Fruit fly (Drosophila melanogaster) whole organism, embryonic: ENCODE data around the gene vkg.

ENCODE experiments used
- ATbp ChIP-seq: fragments of 200-800 bp; sonication (Bioruptor generic); optimal IDR thresholded peaks from 2 replicates; lab custom pipeline; 2017; ENCODE audit warnings: missing biosample characterization, mild to moderate bottlenecking, missing genetic modification characterization, missing genetic modification reagents
- B-H2 ChIP-seq: fragments of 200-800 bp; sonication (Bioruptor generic); optimal IDR thresholded peaks from 2 replicates; lab custom pipeline; 2018; ENCODE audit warnings: missing biosample characterization, mild to moderate bottlenecking, missing genetic modification characterization
- CG10565 ChIP-seq: fragments of 200-800 bp; sonication (Bioruptor generic); optimal IDR thresholded peaks from 3 replicates; lab custom pipeline; 2016; ENCODE audit warnings: missing biosample characterization, mild to moderate bottlenecking, missing genetic modification characterization
- CG11456 ChIP-seq: fragments of 200-800 bp; sonication (Bioruptor generic); IDR thresholded peaks from 3 replicates; pipeline ENCODE4 v1.3.6; 2022; ENCODE audit warnings: missing biosample characterization, missing genetic modification characterization
- CG11696 ChIP-seq: fragments of 200-800 bp; sonication (Bioruptor generic); IDR thresholded peaks from 2 replicates; pipeline ENCODE4 v1.3.6; 2022; ENCODE audit warnings: missing biosample characterization, missing genetic modification characterization
- CG12659 ChIP-seq: fragments of 200-800 bp; sonication (Bioruptor generic); optimal IDR thresholded peaks from 3 replicates; lab custom pipeline; 2017; ENCODE audit warnings: mild to moderate bottlenecking, missing biosample characterization, missing genetic modification reagents, missing genetic modification characterization
- CG15073 ChIP-seq: fragments of 200-800 bp; sonication (Bioruptor generic); optimal IDR thresholded peaks from 2 replicates; lab custom pipeline; 2016; ENCODE audit warnings: missing biosample characterization, missing genetic modification characterization
- CG15514 ChIP-seq: fragments of 200-800 bp; sonication (Bioruptor generic); optimal IDR thresholded peaks from 3 replicates; lab custom pipeline; 2017; ENCODE audit warnings: missing biosample characterization, missing genetic modification characterization, mild to moderate bottlenecking, moderate library complexity, missing genetic modification reagents
- CG17802 ChIP-seq: fragments of 200-800 bp; sonication (Bioruptor generic); optimal IDR thresholded peaks from 2 replicates; lab custom pipeline; 2018; ENCODE audit warnings: missing biosample characterization, mild to moderate bottlenecking, missing genetic modification characterization, moderate library complexity
- CG30020 ChIP-seq: fragments of 200-800 bp; optimal IDR thresholded peaks from 2 replicates; lab custom pipeline; 2019; ENCODE audit warnings: missing biosample characterization, mild to moderate bottlenecking, missing genetic modification characterization, moderate library complexity
- CG31224 ChIP-seq: fragments of 200-800 bp; sonication (Bioruptor generic); IDR thresholded peaks from 2 replicates; pipeline ENCODE4 v1.3.6; 2022; ENCODE audit warnings: missing biosample characterization, missing genetic modification characterization
- CG4404 ChIP-seq: fragments of 200-800 bp; sonication (Bioruptor generic); IDR thresholded peaks from 2 replicates; pipeline ENCODE4 v1.3.6; 2022; ENCODE audit warnings: missing biosample characterization, missing genetic modification characterization
- CG4730 ChIP-seq: fragments of 200-800 bp; sonication (Bioruptor generic); IDR thresholded peaks from 2 replicates; pipeline ENCODE4 v1.3.6; 2022; ENCODE audit warnings: missing biosample characterization, missing genetic modification characterization
- CG7556 ChIP-seq: fragments of 200-800 bp; sonication (Bioruptor generic); optimal IDR thresholded peaks from 2 replicates; lab custom pipeline; 2017; ENCODE audit warnings: missing biosample characterization, mild to moderate bottlenecking, missing genetic modification characterization
- CG8089 ChIP-seq: fragments of 200-800 bp; sonication (Bioruptor generic); optimal IDR thresholded peaks from 3 replicates; lab custom pipeline; 2016; ENCODE audit warnings: missing biosample characterization, missing genetic modification characterization
- CG8388 ChIP-seq: fragments of 200-800 bp; sonication (Bioruptor generic); optimal IDR thresholded peaks from 2 replicates; lab custom pipeline; 2019; ENCODE audit warnings: missing biosample characterization, mild to moderate bottlenecking, missing genetic modification characterization, moderate library complexity
- CG8924 ChIP-seq: fragments of 200-800 bp; optimal IDR thresholded peaks from 3 replicates; lab custom pipeline; 2019; ENCODE audit warnings: missing biosample characterization, mild to moderate bottlenecking, missing genetic modification characterization, moderate library complexity
- CG9215 ChIP-seq: fragments of 200-800 bp; sonication (Bioruptor generic); IDR thresholded peaks from 2 replicates; pipeline ENCODE4 v1.3.6; 2022; ENCODE audit warnings: missing biosample characterization, missing genetic modification characterization
- CG9797 ChIP-seq: fragments of 200-800 bp; sonication (Bioruptor generic); optimal IDR thresholded peaks from 3 replicates; lab custom pipeline; 2018; ENCODE audit warnings: missing biosample characterization, mild to moderate bottlenecking, missing genetic modification characterization
- D ChIP-seq, 2 experiments: fragments of 200-800 bp in 1 of 2; fragments of >200 bp in 1 of 2; sonication (Bioruptor generic) in 1 of 2; optimal IDR thresholded peaks; 2 replicates in 1 of 2; 3 replicates in 1 of 2; lab custom pipeline; 2017; ENCODE audit warnings: mild to moderate bottlenecking in 1 of 2, missing biosample characterization in 1 of 2, missing genetic modification characterization in 1 of 2, missing genetic modification reagents in 1 of 2
- Gug ChIP-seq: fragments of 200-800 bp; sonication (Bioruptor generic); IDR thresholded peaks from 4 replicates; pipeline ENCODE4 v1.3.6; 2022; ENCODE audit warnings: missing biosample characterization, missing genetic modification characterization
- H2.0 ChIP-seq: fragments of 200-800 bp; sonication (Bioruptor generic); IDR thresholded peaks from 2 replicates; pipeline ENCODE4 v1.3.6; 2022; ENCODE audit warnings: missing biosample characterization, missing genetic modification characterization
- Hand ChIP-seq: fragments of 200-800 bp; sonication (Bioruptor generic); optimal IDR thresholded peaks from 2 replicates; lab custom pipeline; 2017; ENCODE audit warnings: mild to moderate bottlenecking, missing biosample characterization, missing genetic modification reagents, missing genetic modification characterization
- HmgZ ChIP-seq: fragments of 200-800 bp; sonication (Bioruptor generic); optimal IDR thresholded peaks from 2 replicates; lab custom pipeline; 2018; ENCODE audit warnings: missing biosample characterization, mild to moderate bottlenecking, missing genetic modification characterization
- Hmr ChIP-seq: fragments of 200-800 bp; sonication (Bioruptor generic); optimal IDR thresholded peaks from 3 replicates; lab custom pipeline; 2017; ENCODE audit warnings: mild to moderate bottlenecking, missing biosample characterization, missing genetic modification reagents, missing genetic modification characterization
- Hr3 ChIP-seq: fragments of 200-800 bp; sonication (Bioruptor generic); optimal IDR thresholded peaks from 3 replicates; lab custom pipeline; 2016; ENCODE audit warnings: missing biosample characterization, missing genetic modification characterization
- Hr78 ChIP-seq, 2 experiments: fragments of 200-800 bp in 1 of 2; fragments of >200 bp in 1 of 2; sonication (Bioruptor generic) in 1 of 2; optimal IDR thresholded peaks; 2 replicates each; lab custom pipeline; 2017 to 2019; ENCODE audit warnings: missing biosample characterization in 2 of 2, missing genetic modification characterization in 2 of 2, mild to moderate bottlenecking in 1 of 2, moderate library complexity in 1 of 2
- Lhr ChIP-seq: fragments of 200-800 bp; sonication (Bioruptor generic); optimal IDR thresholded peaks from 3 replicates; lab custom pipeline; 2017; ENCODE audit warnings: mild to moderate bottlenecking, missing biosample characterization, missing genetic modification reagents, missing genetic modification characterization
- Med ChIP-seq: fragments of 200-800 bp; sonication (Bioruptor generic); peaks from one replicate; lab custom pipeline; 2016; ENCODE audit warnings: missing biosample characterization, missing genetic modification characterization, mild to moderate bottlenecking, inconsistent platforms, moderate library complexity
- Nf-YB ChIP-seq: fragments of 200-800 bp; sonication (Bioruptor generic); optimal IDR thresholded peaks from 3 replicates; lab custom pipeline; 2019; ENCODE audit warnings: missing biosample characterization, mild to moderate bottlenecking, missing genetic modification characterization, moderate library complexity
- NfI ChIP-seq: fragments of 200-800 bp; sonication (Bioruptor generic); optimal IDR thresholded peaks from 3 replicates; lab custom pipeline; 2018; ENCODE audit warnings: missing biosample characterization, mild to moderate bottlenecking, missing genetic modification characterization, moderate library complexity
- Oaz ChIP-seq: fragments of 200-800 bp; sonication (Bioruptor generic); IDR thresholded peaks from 2 replicates; pipeline ENCODE4 v1.3.6; 2022; ENCODE audit warnings: missing biosample characterization, missing genetic modification characterization
- Ravus ChIP-seq: fragments of 200-800 bp; sonication (Bioruptor generic); IDR thresholded peaks from 2 replicates; pipeline ENCODE4 v1.3.6; 2022; ENCODE audit warnings: missing biosample characterization, missing genetic modification characterization
- Side ChIP-seq: fragments of 200-800 bp; sonication (Bioruptor generic); optimal IDR thresholded peaks from 2 replicates; lab custom pipeline; 2016; ENCODE audit warnings: missing biosample characterization, missing genetic modification characterization
- cato ChIP-seq: fragments of 200-800 bp; sonication (Bioruptor generic); optimal IDR thresholded peaks from 2 replicates; lab custom pipeline; 2016; ENCODE audit warnings: missing biosample characterization, missing genetic modification characterization, borderline replicate concordance
- caup ChIP-seq: fragments of 200-800 bp; sonication (Bioruptor generic); optimal IDR thresholded peaks from 3 replicates; lab custom pipeline; 2017; ENCODE audit warnings: missing biosample characterization, mild to moderate bottlenecking, missing genetic modification characterization, moderate library complexity; ENCODE audit not compliant: severe bottlenecking
- corto ChIP-seq: fragments of 200-800 bp; sonication (Bioruptor generic); optimal IDR thresholded peaks from 2 replicates; lab custom pipeline; 2016; ENCODE audit warnings: missing biosample characterization, mild to moderate bottlenecking, missing genetic modification characterization, moderate library complexity
- dm ChIP-seq: fragments of 200-800 bp; sonication (Bioruptor generic); optimal IDR thresholded peaks from 3 replicates; lab custom pipeline; 2016; ENCODE audit warnings: missing biosample characterization, missing genetic modification characterization
- esg ChIP-seq: fragments of 200-800 bp; sonication (Bioruptor generic); conservative IDR thresholded peaks from 2 replicates; pipeline ENCODE4 v1.3.6; 2022; ENCODE audit warnings: missing biosample characterization, missing genetic modification characterization
- ftz-f1 ChIP-seq: fragments of 200-800 bp; sonication (Bioruptor generic); optimal IDR thresholded peaks from 2 replicates; lab custom pipeline; 2016; ENCODE audit warnings: missing biosample characterization, missing genetic modification characterization
- gsb ChIP-seq: fragments of 200-800 bp; sonication (Bioruptor generic); IDR thresholded peaks from 2 replicates; pipeline ENCODE4 v1.3.6; 2022; ENCODE audit warnings: missing biosample characterization, missing genetic modification characterization
- hbn ChIP-seq: fragments of 200-800 bp; sonication (Bioruptor generic); IDR thresholded peaks from 2 replicates; pipeline ENCODE4 v1.3.6; 2022; ENCODE audit warnings: missing biosample characterization, missing genetic modification characterization; ENCODE audit not compliant: partially characterized antibody
- org-1 ChIP-seq: fragments of 200-800 bp; sonication (Bioruptor generic); optimal IDR thresholded peaks from 2 replicates; lab custom pipeline; 2017; ENCODE audit warnings: missing biosample characterization, missing genetic modification characterization
- pfk ChIP-seq: fragments of 200-800 bp; sonication (Bioruptor generic); optimal IDR thresholded peaks from 2 replicates; lab custom pipeline; 2018; ENCODE audit warnings: missing biosample characterization, mild to moderate bottlenecking, missing genetic modification characterization, moderate library complexity
- ro ChIP-seq: fragments of 200-800 bp; sonication (Bioruptor generic); IDR thresholded peaks from 2 replicates; pipeline ENCODE4 v1.3.6; 2022; ENCODE audit warnings: missing biosample characterization, missing genetic modification characterization
- sens-2 ChIP-seq: fragments of 200-800 bp; sonication (Bioruptor generic); IDR thresholded peaks from 2 replicates; pipeline ENCODE4 v1.3.6; 2022; ENCODE audit warnings: missing biosample characterization, missing genetic modification characterization
- trem ChIP-seq: fragments of 200-800 bp; optimal IDR thresholded peaks from 3 replicates; lab custom pipeline; 2019; ENCODE audit warnings: missing biosample characterization, mild to moderate bottlenecking, missing genetic modification characterization, moderate library complexity
- wor ChIP-seq: fragments of 200-800 bp; sonication (Bioruptor generic); IDR thresholded peaks from 2 replicates; pipeline ENCODE4 v1.3.6; 2022; ENCODE audit warnings: missing biosample characterization, missing genetic modification characterization
- zen ChIP-seq: fragments of 200-800 bp; sonication (Bioruptor generic); optimal IDR thresholded peaks from 3 replicates; lab custom pipeline; 2018; ENCODE audit warnings: missing biosample characterization, mild to moderate bottlenecking, missing genetic modification characterization, moderate library complexity

The vkg gene

DNA sequence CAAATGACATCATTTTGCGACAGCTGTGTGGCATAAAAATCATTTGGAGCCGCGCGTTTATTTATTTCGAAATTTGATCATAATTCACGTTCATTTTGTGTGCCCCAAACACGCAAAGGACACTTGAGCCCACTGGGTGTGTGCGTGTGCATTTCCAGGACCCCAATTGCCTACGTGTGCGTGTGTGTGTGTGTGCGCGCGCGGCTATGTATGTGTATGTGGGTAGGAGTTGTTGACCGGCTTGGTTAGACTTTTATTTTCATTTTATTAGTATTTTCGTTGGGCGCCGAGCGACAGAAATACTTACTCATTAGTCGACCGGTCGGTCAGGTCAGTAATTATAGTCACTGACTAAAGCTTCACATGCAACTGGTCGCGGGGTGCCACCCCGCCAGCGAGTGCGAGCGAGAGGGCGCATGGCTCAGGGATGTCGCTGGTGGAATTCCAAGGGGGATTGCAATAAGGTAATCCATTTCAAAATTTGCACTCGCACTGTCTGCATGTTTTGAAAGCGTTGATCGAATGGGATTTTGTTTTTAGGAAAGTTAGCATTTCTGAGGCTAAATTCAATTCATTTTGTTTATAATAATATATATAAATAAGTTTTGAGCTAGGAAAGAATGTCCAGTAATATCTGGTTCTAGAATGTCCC lies 15.6 kb upstream of the vkg start (continued):
- TF ChIP-seq hbn (GFP tag; lab: Robert Waterston, UW), result no peak
- TF ChIP-seq Ravus (GFP tag; lab: Robert Waterston, UW), result no peak
- no peak for TF ChIP-seq zen (tag; lab: Kevin White, UChicago)
- no peak for TF ChIP-seq Oaz (GFP tag; lab: Robert Waterston, UW)
- TF ChIP-seq cato (GFP tag; lab: Kevin White, UChicago), result no peak
- peak; percentile 64 for TF ChIP-seq Hr3 (GFP tag; lab: Kevin White, UChicago)
- TF ChIP-seq CG15073 (GFP tag; lab: Kevin White, UChicago), result no peak
- TF ChIP-seq NfI, result peak; percentile 62
- no peak for TF ChIP-seq CG11696 (GFP tag; lab: Robert Waterston, UW)
- no peak for TF ChIP-seq pfk (GFP tag; lab: Kevin White, UChicago)
- TF ChIP-seq ATbp (GFP tag; lab: Kevin White, UChicago), result peak; percentile 37
- no peak; the same call in 1 of the 2 replicates for TF ChIP-seq CG4404
- no peak for TF ChIP-seq esg (GFP tag; lab: Robert Waterston, UW)
- no peak for TF ChIP-seq Hand (GFP tag; lab: Kevin White, UChicago)
- TF ChIP-seq Hmr (GFP tag; lab: Kevin White, UChicago), result peak; percentile 40
- TF ChIP-seq B-H2 (GFP tag; lab: Kevin White, UChicago), result no peak
- peak; percentile 76 for TF ChIP-seq Med (GFP tag; lab: Kevin White, UChicago)
- no peak for TF ChIP-seq trem
- TF ChIP-seq CG30020, result no peak
- TF ChIP-seq CG8388 (GFP tag; lab: Kevin White, UChicago), result peak; percentile 27
- TF ChIP-seq CG10565 (GFP tag; lab: Kevin White, UChicago), result no peak
- 0 out of 2 replicates have a peak, but pooled peaks have one; percentile 19 for TF ChIP-seq CG4730
- no peak for TF ChIP-seq wor (GFP tag; lab: Robert Waterston, UW)
- no peak for TF ChIP-seq org-1
- TF ChIP-seq corto (GFP tag; lab: Kevin White, UChicago), result peak; percentile 25
- TF ChIP-seq ro (GFP tag; lab: Robert Waterston, UW), result no peak
- no peak for TF ChIP-seq CG9797 (GFP tag; lab: Kevin White, UChicago)
- TF ChIP-seq CG7556 (GFP tag; lab: Kevin White, UChicago), result peak; percentile 4
- TF ChIP-seq HmgZ (tag; lab: Kevin White, UChicago), result no peak
- TF ChIP-seq ftz-f1 (GFP tag; lab: Kevin White, UChicago), result no peak
- TF ChIP-seq Side (GFP tag; lab: Kevin White, UChicago), result no peak
- TF ChIP-seq CG9215 (GFP tag; lab: Robert Waterston, UW), result no peak
- no peak for TF ChIP-seq sens-2 (GFP tag; lab: Robert Waterston, UW)
- TF ChIP-seq CG17802 (tag; lab: Kevin White, UChicago), result no peak
- 0 out of 2 replicates have a peak, but pooled peaks have one; percentile 12 for TF ChIP-seq CG31224 (GFP tag; lab: Robert Waterston, UW)
- TF ChIP-seq dm (GFP tag; lab: Kevin White, UChicago), result no peak
- no peak for TF ChIP-seq CG15514 (GFP tag; lab: Kevin White, UChicago)
- TF ChIP-seq CG8924 (tag; lab: Kevin White, UChicago), result peak; percentile 4
- no peak for TF ChIP-seq D (optimal IDR thresholded peaks at IDR 0.05; lab: Kevin White, UChicago)
- TF ChIP-seq D (GFP tag; optimal IDR thresholded peaks at IDR 0.05; lab: Kevin White, UChicago), result peak; percentile 46
- TF ChIP-seq CG11456 (GFP tag; lab: Robert Waterston, UW), result peak; percentile 78
- TF ChIP-seq gsb, result peak; percentile 50
- peak; percentile 70 for TF ChIP-seq Gug
- no peak for TF ChIP-seq Lhr
- TF ChIP-seq H2.0, result 0 out of 2 replicates have a peak, but pooled peaks have one; percentile 23
- no peak for TF ChIP-seq CG12659 (GFP tag; lab: Kevin White, UChicago)
- no peak for TF ChIP-seq Hr78 (GFP tag; optimal IDR thresholded peaks at IDR 0.05; lab: Kevin White, UChicago)
- no peak for TF ChIP-seq CG8089 (GFP tag; lab: Kevin White, UChicago)
- no peak for TF ChIP-seq Nf-YB (GFP tag; lab: Kevin White, UChicago)
- TF ChIP-seq caup (GFP tag; lab: Kevin White, UChicago), result peak; percentile 9
